Worm (Caenorhabditis elegans) whole organism, L3 larva: ENCODE results near the gene C05G5.3.
A peak's percentile ranks its signal among the peaks of the same experiment; 100 is the strongest.

ENCODE experiments used
- R02D3.7 ChIP-seq: fragments of 150-350 bp; optimal IDR thresholded peaks from 2 replicates; lab custom pipeline; 2014; ENCODE audit warnings: missing biosample characterization, missing genetic modification characterization
- ZK546.5 ChIP-seq: sonication (generic microtip); optimal IDR thresholded peaks from 2 replicates; lab custom pipeline; 2017; ENCODE audit warnings: missing biosample characterization, missing genetic modification characterization
- aly-2 ChIP-seq: fragments of 150-350 bp; optimal IDR thresholded peaks from 2 replicates; lab custom pipeline; 2014; ENCODE audit warnings: missing biosample characterization, missing genetic modification characterization
- ama-1 ChIP-seq: fragments of 150-350 bp; optimal IDR thresholded peaks from 2 replicates; lab custom pipeline; 2018
- ceh-16 ChIP-seq: sonication (generic microtip); optimal IDR thresholded peaks from 2 replicates; lab custom pipeline; 2017; ENCODE audit warnings: missing biosample characterization, missing genetic modification characterization
- daf-12 ChIP-seq: fragments of 150-350 bp; optimal IDR thresholded peaks from 2 replicates; lab custom pipeline; 2014; ENCODE audit warnings: missing biosample characterization, missing genetic modification reagents, missing genetic modification characterization
- egl-27 ChIP-seq: sonication (generic microtip); optimal IDR thresholded peaks from 4 replicates; lab custom pipeline; 2017; ENCODE audit warnings: missing biosample characterization, missing genetic modification reagents, missing genetic modification characterization
- elt-1 ChIP-seq: fragments of 150-350 bp; optimal IDR thresholded peaks from 2 replicates; lab custom pipeline; 2014; ENCODE audit warnings: missing biosample characterization, missing genetic modification characterization
- elt-2 ChIP-seq: sonication (generic microtip); optimal IDR thresholded peaks from 2 replicates; lab custom pipeline; 2016; ENCODE audit warnings: missing genetic modification reagents, mild to moderate bottlenecking, missing genetic modification characterization, missing compliant biosample characterization
- eor-1 ChIP-seq, 2 experiments: fragments of 150-350 bp; optimal IDR thresholded peaks; 2 replicates each; lab custom pipeline; 2014 to 2018; ENCODE audit warnings: missing biosample characterization in 2 of 2, missing genetic modification characterization in 2 of 2
- fkh-10 ChIP-seq: sonication (generic microtip); optimal IDR thresholded peaks from 2 replicates; lab custom pipeline; 2017; ENCODE audit warnings: missing biosample characterization, missing genetic modification reagents, missing genetic modification characterization
- fkh-2 ChIP-seq: fragments of 150-350 bp; optimal IDR thresholded peaks from 2 replicates; lab custom pipeline; 2014; ENCODE audit warnings: missing biosample characterization, missing genetic modification reagents, missing genetic modification characterization
- fos-1 ChIP-seq: fragments of 150-350 bp; optimal IDR thresholded peaks from 2 replicates; lab custom pipeline; 2014; ENCODE audit warnings: missing biosample characterization, missing genetic modification characterization
- jun-1 ChIP-seq: fragments of 150-350 bp; optimal IDR thresholded peaks from 2 replicates; lab custom pipeline; 2014; ENCODE audit warnings: missing biosample characterization, missing genetic modification reagents, missing genetic modification characterization
- lin-15B ChIP-seq: fragments of 150-350 bp; optimal IDR thresholded peaks from 2 replicates; lab custom pipeline; 2014; ENCODE audit warnings: missing biosample characterization, missing genetic modification characterization
- lin-39 ChIP-seq: fragments of 150-350 bp; optimal IDR thresholded peaks from 2 replicates; lab custom pipeline; 2018; ENCODE audit warnings: missing biosample characterization, missing genetic modification reagents, missing genetic modification characterization
- lsy-12 ChIP-seq: sonication (generic microtip); optimal IDR thresholded peaks from 2 replicates; lab custom pipeline; 2016; ENCODE audit warnings: mild to moderate bottlenecking, missing genetic modification characterization, missing compliant biosample characterization
- mdl-1 ChIP-seq: fragments of 150-350 bp; optimal IDR thresholded peaks from 2 replicates; lab custom pipeline; 2014; ENCODE audit warnings: missing biosample characterization, missing genetic modification characterization
- mml-1 ChIP-seq: fragments of 150-350 bp; sonication (generic microtip); optimal IDR thresholded peaks from 3 replicates; lab custom pipeline; 2014; ENCODE audit warnings: missing biosample characterization, missing genetic modification characterization
- nfya-1 ChIP-seq: sonication (generic microtip); optimal IDR thresholded peaks from 2 replicates; lab custom pipeline; 2017; ENCODE audit warnings: missing genetic modification characterization, mild to moderate bottlenecking, missing compliant biosample characterization, antibody characterized with exemption, moderate library complexity; ENCODE audit not compliant: insufficient read depth
- nhr-23 ChIP-seq: fragments of 150-350 bp; optimal IDR thresholded peaks from 2 replicates; lab custom pipeline; 2014; ENCODE audit warnings: missing biosample characterization, missing genetic modification reagents, missing genetic modification characterization
- nhr-237 ChIP-seq: fragments of 150-350 bp; optimal IDR thresholded peaks from 2 replicates; lab custom pipeline; 2014; ENCODE audit warnings: missing biosample characterization, missing genetic modification characterization
- nhr-25 ChIP-seq: sonication (generic microtip); optimal IDR thresholded peaks from 2 replicates; lab custom pipeline; 2017; ENCODE audit warnings: missing biosample characterization, missing genetic modification characterization
- nhr-28 ChIP-seq: fragments of 150-350 bp; optimal IDR thresholded peaks from 2 replicates; lab custom pipeline; 2014; ENCODE audit warnings: missing biosample characterization, missing genetic modification characterization
- nhr-43 ChIP-seq: sonication (generic microtip); optimal IDR thresholded peaks from 2 replicates; lab custom pipeline; 2016; ENCODE audit warnings: mild to moderate bottlenecking, missing genetic modification characterization, missing compliant biosample characterization; ENCODE audit not compliant: poor library complexity, severe bottlenecking
- nhr-67 ChIP-seq: fragments of 150-350 bp; optimal IDR thresholded peaks from 2 replicates; lab custom pipeline; 2014; ENCODE audit warnings: missing biosample characterization, missing genetic modification characterization
- nhr-76 ChIP-seq: fragments of 150-350 bp; sonication (generic microtip); optimal IDR thresholded peaks from 5 replicates; lab custom pipeline; 2014; ENCODE audit warnings: missing biosample characterization, missing genetic modification characterization
- nhr-77 ChIP-seq: fragments of 150-350 bp; optimal IDR thresholded peaks from 2 replicates; lab custom pipeline; 2014; ENCODE audit warnings: missing biosample characterization, missing genetic modification characterization
- pqm-1 ChIP-seq: fragments of 150-350 bp; optimal IDR thresholded peaks from 2 replicates; lab custom pipeline; 2017; ENCODE audit warnings: missing biosample characterization, missing genetic modification characterization, inconsistent platforms
- sea-2 ChIP-seq: fragments of 150-350 bp; sonication (generic microtip); optimal IDR thresholded peaks from 4 replicates; lab custom pipeline; 2014; ENCODE audit warnings: missing biosample characterization, missing genetic modification reagents, missing genetic modification characterization
- snpc-4 ChIP-seq: fragments of 150-350 bp; optimal IDR thresholded peaks from 2 replicates; lab custom pipeline; 2014; ENCODE audit warnings: missing biosample characterization, missing genetic modification characterization
- tbx-2 ChIP-seq: sonication (generic microtip); optimal IDR thresholded peaks from 2 replicates; lab custom pipeline; 2016; ENCODE audit warnings: mild to moderate bottlenecking, missing genetic modification characterization, missing compliant biosample characterization
- unc-62 ChIP-seq: fragments of 150-350 bp; sonication (generic microtip); optimal IDR thresholded peaks from 4 replicates; lab custom pipeline; 2014; ENCODE audit warnings: missing biosample characterization, missing genetic modification reagents, missing genetic modification characterization
- ztf-11 ChIP-seq: fragments of 150-350 bp; optimal IDR thresholded peaks from 2 replicates; lab custom pipeline; 2014; ENCODE audit warnings: missing biosample characterization, missing genetic modification characterization
- ztf-4 ChIP-seq: fragments of 150-350 bp; optimal IDR thresholded peaks from 2 replicates; lab custom pipeline; 2014; ENCODE audit warnings: missing biosample characterization, missing genetic modification characterization

Gene C05G5.3

ce11 chrX:14778112-14778511, 26.3 kb upstream of the C05G5.3 start:
- no peak for TF ChIP-seq R02D3.7 (tag; lab: Kevin White, UChicago)
- no peak for TF ChIP-seq nhr-43
- no peak for TF ChIP-seq egl-27 (tag; lab: Kevin White, UChicago)
- TF ChIP-seq nhr-237 (tag; lab: Kevin White, UChicago): no peak
- TF ChIP-seq ztf-4 (tag; lab: Kevin White, UChicago): no peak
- no peak for TF ChIP-seq nhr-76 (tag; lab: Kevin White, UChicago)
- no peak for TF ChIP-seq fkh-10 (GFP tag; lab: Kevin White, UChicago)
- TF ChIP-seq nhr-23 (tag; lab: Kevin White, UChicago): no peak
- TF ChIP-seq nhr-77 (tag; lab: Kevin White, UChicago): no peak
- no peak for TF ChIP-seq tbx-2
- TF ChIP-seq jun-1 (tag; lab: Kevin White, UChicago): no peak
- no peak for TF ChIP-seq elt-2
- TF ChIP-seq pqm-1 (tag; lab: Kevin White, UChicago): no peak
- no peak for TF ChIP-seq snpc-4
- no peak for TF ChIP-seq lin-39 (tag; lab: Kevin White, UChicago)
- no peak for TF ChIP-seq unc-62 (GFP tag; lab: Kevin White, UChicago)
- no peak for TF ChIP-seq eor-1 (tag; optimal IDR thresholded peaks at IDR 0.05; lab: Kevin White, UChicago)
- TF ChIP-seq aly-2 (tag; lab: Kevin White, UChicago): no peak

ce11 chrX:14776312-14776711, 24.5 kb upstream of the C05G5.3 start:
- TF ChIP-seq nfya-1 (tag; lab: Kevin White, UChicago) (peak; percentile 90), egl-27 (tag; lab: Kevin White, UChicago) (no peak)

ce11 chrX:14775222-14775621, 23.4 kb upstream of the C05G5.3 start:
- TF ChIP-seq eor-1 (tag; optimal IDR thresholded peaks at IDR 0.05; lab: Kevin White, UChicago) (no peak), elt-2 (no peak), nhr-23 (tag; lab: Kevin White, UChicago) (no peak), lin-15B (tag; lab: Kevin White, UChicago) (no peak), elt-1 (tag; lab: Kevin White, UChicago) (no peak), nhr-67 (no peak), ceh-16 (no peak), ZK546.5 (tag; lab: Kevin White, UChicago) (no peak), unc-62 (GFP tag; lab: Kevin White, UChicago) (no peak), fkh-10 (GFP tag; lab: Kevin White, UChicago) (no peak), fkh-2 (tag; lab: Kevin White, UChicago) (no peak), jun-1 (tag; lab: Kevin White, UChicago) (no peak), mml-1 (no peak), nhr-28 (tag; lab: Kevin White, UChicago) (no peak)

- no peak for TF ChIP-seq lin-39 (tag; lab: Kevin White, UChicago)
- TF ChIP-seq lsy-12: no peak
- TF ChIP-seq lin-15B (tag; lab: Kevin White, UChicago): no peak
These were observed 21.4 kb upstream of the C05G5.3 start, which contains the start of gene unc-3 for ce11 chrX:14773238-14773637. Gene unc-3, plus strand, starts transcription at chrX:14773538.

DNA sequence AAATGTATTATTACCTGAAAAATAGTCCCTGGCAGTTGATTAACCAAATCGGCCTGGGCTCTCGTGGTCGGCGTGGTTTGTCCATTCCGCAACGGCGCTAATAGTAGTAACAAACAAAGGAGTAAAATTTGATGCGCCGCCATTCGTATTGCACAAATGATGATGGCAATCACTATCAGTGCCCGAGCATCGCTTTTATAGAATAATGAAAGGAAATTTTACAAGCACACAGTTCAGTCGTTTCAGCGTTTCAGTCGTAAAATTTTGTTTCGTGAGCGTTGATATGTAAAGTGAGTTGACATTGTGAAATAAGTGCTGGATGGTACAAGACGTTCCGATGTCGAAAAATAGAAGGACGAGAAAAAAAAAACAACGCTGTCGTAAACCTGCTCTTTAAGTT, 19.9 kb upstream of the C05G5.3 start, which contains the start of gene Y16B4A.2:
Gene Y16B4A.2, minus strand, starts transcription at position 170 of the 400 bp plus-strand sequence.
- no peak for TF ChIP-seq elt-1 (tag; lab: Kevin White, UChicago)
- no peak for TF ChIP-seq mdl-1 (tag; lab: Kevin White, UChicago)
- TF ChIP-seq pqm-1 (tag; lab: Kevin White, UChicago): peak; percentile 51
- TF ChIP-seq elt-2: peak; percentile 53
- TF ChIP-seq, all 47 proteins: peak for 2

- TF ChIP-seq ztf-11 (tag; lab: Kevin White, UChicago) (no peak), fos-1 (tag; lab: Kevin White, UChicago) (no peak), aly-2 (tag; lab: Kevin White, UChicago) (no peak), nhr-25 (tag; lab: Kevin White, UChicago) (no peak), nhr-23 (tag; lab: Kevin White, UChicago) (no peak), R02D3.7 (tag; lab: Kevin White, UChicago) (no peak), sea-2 (no peak), daf-12 (tag; lab: Kevin White, UChicago) (no peak), lsy-12 (no peak), ama-1 (lab: Kevin White, UChicago) (no peak), pqm-1 (tag; lab: Kevin White, UChicago) (peak; percentile 54), lin-15B (tag; lab: Kevin White, UChicago) (no peak), elt-2 (peak; percentile 69)
- TF ChIP-seq, all 47 proteins: peak for 2
These were observed 18.5 kb upstream of the C05G5.3 start for ce11 chrX:14770336-14770735.
